Fruit fly (Drosophila melanogaster) whole organism, embryonic: ENCODE measurements around the gene Obp19a.

Experiments
- Abd-B ChIP-seq: fragments of 200-800 bp; sonication (Bioruptor generic); optimal IDR thresholded peaks from 2 replicates; lab custom pipeline; 2018; ENCODE audit warnings: missing biosample characterization, mild to moderate bottlenecking, missing genetic modification characterization, moderate library complexity
- Atf3 ChIP-seq: fragments of 200-800 bp; sonication (Bioruptor generic); optimal IDR thresholded peaks from 3 replicates; lab custom pipeline; 2016; ENCODE audit warnings: missing biosample characterization, missing genetic modification characterization
- Bdp1 ChIP-seq: fragments of 200-800 bp; sonication (Bioruptor generic); optimal IDR thresholded peaks from 3 replicates; lab custom pipeline; 2016; ENCODE audit warnings: missing biosample characterization, missing genetic modification characterization
- Blimp-1 ChIP-seq: fragments of 200-800 bp; sonication (Bioruptor generic); optimal IDR thresholded peaks from 3 replicates; lab custom pipeline; 2018; ENCODE audit warnings: missing biosample characterization, missing genetic modification characterization, mild to moderate bottlenecking, moderate library complexity, missing genetic modification reagents
- CG12219 ChIP-seq: fragments of 200-800 bp; sonication (Bioruptor generic); optimal IDR thresholded peaks from 3 replicates; lab custom pipeline; 2018; ENCODE audit warnings: missing biosample characterization, mild to moderate bottlenecking, missing genetic modification characterization
- CG14441 ChIP-seq: fragments of 200-800 bp; sonication (Bioruptor generic); IDR thresholded peaks from 2 replicates; pipeline ENCODE4 v1.3.6; 2022; ENCODE audit warnings: missing biosample characterization, missing genetic modification characterization
- CG15073 ChIP-seq: fragments of 200-800 bp; sonication (Bioruptor generic); optimal IDR thresholded peaks from 2 replicates; lab custom pipeline; 2016; ENCODE audit warnings: missing biosample characterization, missing genetic modification characterization
- CG1647 ChIP-seq: fragments of 200-800 bp; sonication (Bioruptor generic); optimal IDR thresholded peaks from 3 replicates; lab custom pipeline; 2016; ENCODE audit warnings: missing biosample characterization, missing genetic modification characterization
- CG2875 ChIP-seq: fragments of 200-800 bp; sonication (Bioruptor generic); optimal IDR thresholded peaks from 2 replicates; lab custom pipeline; 2017; ENCODE audit warnings: missing biosample characterization, mild to moderate bottlenecking, missing genetic modification characterization, missing genetic modification reagents
- CG31441 ChIP-seq: fragments of 200-800 bp; sonication (Bioruptor generic); IDR thresholded peaks from 2 replicates; pipeline ENCODE4 v1.3.6; 2022; ENCODE audit warnings: missing biosample characterization, missing genetic modification characterization
- CG3281 ChIP-seq: fragments of 200-800 bp; sonication (Bioruptor generic); optimal IDR thresholded peaks from 3 replicates; lab custom pipeline; 2017; ENCODE audit warnings: missing biosample characterization, mild to moderate bottlenecking, missing genetic modification characterization
- CG33557 ChIP-seq: fragments of 200-800 bp; sonication (Bioruptor generic); optimal IDR thresholded peaks from 2 replicates; lab custom pipeline; 2019; ENCODE audit warnings: missing biosample characterization, mild to moderate bottlenecking, missing genetic modification characterization, moderate library complexity
- CG3995 ChIP-seq: fragments of 200-800 bp; sonication (Bioruptor generic); optimal IDR thresholded peaks from 3 replicates; lab custom pipeline; 2016; ENCODE audit warnings: missing biosample characterization, missing genetic modification characterization
- CG4360 ChIP-seq: fragments of 200-800 bp; sonication (Bioruptor generic); IDR thresholded peaks from 2 replicates; pipeline ENCODE4 v1.3.6; 2022; ENCODE audit warnings: missing biosample characterization, missing genetic modification characterization
- CG6272 ChIP-seq: fragments of 200-800 bp; sonication (Bioruptor generic); IDR thresholded peaks from 2 replicates; pipeline ENCODE4 v1.3.6; 2022; ENCODE audit warnings: missing biosample characterization, missing genetic modification characterization
- CG6854 ChIP-seq: fragments of 200-800 bp; sonication (Bioruptor generic); optimal IDR thresholded peaks from 3 replicates; lab custom pipeline; 2017; ENCODE audit warnings: missing biosample characterization, mild to moderate bottlenecking, missing genetic modification characterization
- CG7786 ChIP-seq: fragments of 200-800 bp; sonication (Bioruptor generic); optimal IDR thresholded peaks from 2 replicates; lab custom pipeline; 2016; ENCODE audit warnings: missing biosample characterization, missing genetic modification characterization
- CG7928 ChIP-seq: fragments of 200-800 bp; sonication (Bioruptor generic); optimal IDR thresholded peaks from 2 replicates; lab custom pipeline; 2017; ENCODE audit warnings: missing biosample characterization, mild to moderate bottlenecking, missing genetic modification characterization
- CG8089 ChIP-seq: fragments of 200-800 bp; sonication (Bioruptor generic); optimal IDR thresholded peaks from 3 replicates; lab custom pipeline; 2016; ENCODE audit warnings: missing biosample characterization, missing genetic modification characterization
- CG8388 ChIP-seq: fragments of 200-800 bp; sonication (Bioruptor generic); optimal IDR thresholded peaks from 2 replicates; lab custom pipeline; 2019; ENCODE audit warnings: missing biosample characterization, mild to moderate bottlenecking, missing genetic modification characterization, moderate library complexity
- CG8478 ChIP-seq: fragments of >200 bp; optimal IDR thresholded peaks from 2 replicates; lab custom pipeline; 2018
- CHES-1-like ChIP-seq: fragments of 200-800 bp; sonication (Bioruptor generic); optimal IDR thresholded peaks from 2 replicates; lab custom pipeline; 2016; ENCODE audit warnings: missing biosample characterization, missing genetic modification characterization
- Camta ChIP-seq: fragments of 200-800 bp; sonication (Bioruptor generic); optimal IDR thresholded peaks from 2 replicates; lab custom pipeline; 2016; ENCODE audit warnings: missing biosample characterization, missing genetic modification characterization
- Chrac-16 ChIP-seq: fragments of 200-800 bp; sonication (Bioruptor generic); optimal IDR thresholded peaks from 3 replicates; lab custom pipeline; 2016; ENCODE audit warnings: missing biosample characterization, missing genetic modification characterization
- CrebB ChIP-seq: fragments of 200-800 bp; sonication (Bioruptor generic); optimal IDR thresholded peaks from 3 replicates; lab custom pipeline; 2018; ENCODE audit warnings: missing biosample characterization, mild to moderate bottlenecking, missing genetic modification characterization
- Deaf1 ChIP-seq: fragments of 200-800 bp; optimal IDR thresholded peaks from 3 replicates; lab custom pipeline; 2019; ENCODE audit warnings: missing biosample characterization, mild to moderate bottlenecking, missing genetic modification characterization, moderate library complexity
- Side ChIP-seq: fragments of 200-800 bp; sonication (Bioruptor generic); optimal IDR thresholded peaks from 2 replicates; lab custom pipeline; 2016; ENCODE audit warnings: missing biosample characterization, missing genetic modification characterization
- YL-1 ChIP-seq: fragments of 200-800 bp; sonication (Bioruptor generic); optimal IDR thresholded peaks from 3 replicates; lab custom pipeline; 2017; ENCODE audit warnings: missing biosample characterization, mild to moderate bottlenecking, missing genetic modification characterization
- abd-A ChIP-seq: fragments of 200-800 bp; sonication (Bioruptor generic); optimal IDR thresholded peaks from 3 replicates; lab custom pipeline; 2019; ENCODE audit warnings: missing biosample characterization, mild to moderate bottlenecking, missing genetic modification characterization, moderate library complexity
- ac ChIP-seq: fragments of 200-800 bp; sonication (Bioruptor generic); optimal IDR thresholded peaks from 3 replicates; lab custom pipeline; 2017; ENCODE audit warnings: missing biosample characterization, mild to moderate bottlenecking, missing genetic modification characterization
- ara ChIP-seq: fragments of 200-800 bp; sonication (Bioruptor generic); IDR thresholded peaks from 2 replicates; pipeline ENCODE4 v1.3.6; 2022; ENCODE audit warnings: missing biosample characterization, missing genetic modification characterization
- danr ChIP-seq: fragments of 200-800 bp; sonication (Bioruptor generic); IDR thresholded peaks from 2 replicates; pipeline ENCODE4 v1.3.6; 2022; ENCODE audit warnings: missing biosample characterization, missing genetic modification characterization
- ftz-f1 ChIP-seq: fragments of 200-800 bp; sonication (Bioruptor generic); optimal IDR thresholded peaks from 2 replicates; lab custom pipeline; 2016; ENCODE audit warnings: missing biosample characterization, missing genetic modification characterization
- fu2 ChIP-seq: fragments of 200-800 bp; sonication (Bioruptor generic); optimal IDR thresholded peaks from 2 replicates; lab custom pipeline; 2016; ENCODE audit warnings: missing biosample characterization, missing genetic modification characterization
- gcm ChIP-seq: fragments of 200-800 bp; sonication (Bioruptor generic); optimal IDR thresholded peaks from 2 replicates; lab custom pipeline; 2019; ENCODE audit warnings: missing biosample characterization, mild to moderate bottlenecking, missing genetic modification characterization, moderate library complexity
- gcm2 ChIP-seq: fragments of 200-800 bp; sonication (Bioruptor generic); optimal IDR thresholded peaks from 2 replicates; lab custom pipeline; 2016; ENCODE audit warnings: missing biosample characterization, missing genetic modification characterization
- gem ChIP-seq: fragments of 200-800 bp; sonication (Bioruptor generic); optimal IDR thresholded peaks from 2 replicates; lab custom pipeline; 2019; ENCODE audit warnings: missing biosample characterization, mild to moderate bottlenecking, missing genetic modification characterization, moderate library complexity
- ham ChIP-seq: fragments of 200-800 bp; sonication (Bioruptor generic); IDR thresholded peaks from 2 replicates; pipeline ENCODE4 v1.3.6; 2022; ENCODE audit warnings: missing biosample characterization, missing genetic modification characterization
- insv ChIP-seq, 2 experiments: fragments of 200-800 bp; sonication (Bioruptor generic); optimal IDR thresholded peaks; 3 replicates each; lab custom pipeline; 2016 to 2018; ENCODE audit warnings: missing biosample characterization in 2 of 2, missing genetic modification characterization in 2 of 2
- nerfin-2 ChIP-seq: fragments of 200-800 bp; sonication (Bioruptor generic); IDR thresholded peaks from 2 replicates; pipeline ENCODE4 v1.3.6; 2022; ENCODE audit warnings: missing biosample characterization, missing genetic modification characterization; ENCODE audit not compliant: partially characterized antibody
- p53 ChIP-seq: fragments of 200-800 bp; sonication (Bioruptor generic); optimal IDR thresholded peaks from 2 replicates; lab custom pipeline; 2016; ENCODE audit warnings: missing biosample characterization, missing genetic modification characterization
- prd ChIP-seq, 3 experiments: fragments of >200 bp in 2 of 3; fragments of 200-800 bp in 1 of 3; sonication (Bioruptor generic) in 1 of 3; optimal IDR thresholded peaks in 2 of 3; IDR thresholded peaks in 1 of 3; 2 replicates in 2 of 3; 3 replicates in 1 of 3; pipeline versions ENCODE4 v1.3.6 to Lab custom; 2017 to 2022; ENCODE audit warnings: missing biosample characterization in 1 of 3, missing genetic modification characterization in 1 of 3
- pros ChIP-seq: fragments of 200-800 bp; sonication (Bioruptor generic); optimal IDR thresholded peaks from 3 replicates; lab custom pipeline; 2019; ENCODE audit warnings: missing biosample characterization, mild to moderate bottlenecking, missing genetic modification characterization, moderate library complexity
- rib ChIP-seq: fragments of 200-800 bp; sonication (Bioruptor generic); IDR thresholded peaks from 2 replicates; pipeline ENCODE4 v1.3.6; 2022; ENCODE audit warnings: missing biosample characterization, missing genetic modification characterization
- salm ChIP-seq: fragments of 200-800 bp; sonication (Bioruptor generic); optimal IDR thresholded peaks from 2 replicates; lab custom pipeline; 2018; ENCODE audit warnings: missing biosample characterization, mild to moderate bottlenecking, missing genetic modification characterization
- slp2 ChIP-seq: fragments of 200-800 bp; sonication (Bioruptor generic); optimal IDR thresholded peaks from 2 replicates; lab custom pipeline; 2016; ENCODE audit warnings: missing biosample characterization, missing genetic modification characterization
- so ChIP-seq: fragments of 200-800 bp; sonication (Bioruptor generic); IDR thresholded peaks from 3 replicates; pipeline ENCODE4 v1.3.6; 2022; ENCODE audit warnings: missing biosample characterization, missing genetic modification characterization
- stwl ChIP-seq: fragments of 200-800 bp; sonication (Bioruptor generic); optimal IDR thresholded peaks from 3 replicates; lab custom pipeline; 2018; ENCODE audit warnings: missing biosample characterization, mild to moderate bottlenecking, missing genetic modification characterization, moderate library complexity
- tio ChIP-seq: fragments of 200-800 bp; sonication (Bioruptor generic); optimal IDR thresholded peaks from 2 replicates; lab custom pipeline; 2017; ENCODE audit warnings: missing biosample characterization, missing genetic modification characterization, inconsistent platforms
- vvl ChIP-seq: fragments of 200-800 bp; sonication (Bioruptor generic); IDR thresholded peaks from 2 replicates; pipeline ENCODE4 v1.3.6; 2022; ENCODE audit warnings: missing biosample characterization, missing genetic modification characterization

The Obp19a gene

dm6 chrX:20394066-20394913 is 21.3 kb upstream of the Obp19a start, which contains the start of gene HERC2 (continued):
- no peak for TF ChIP-seq ham (GFP tag; lab: Robert Waterston, UW)
- TF ChIP-seq gcm (GFP tag; lab: Kevin White, UChicago), result no peak
- TF ChIP-seq danr (GFP tag; lab: Robert Waterston, UW), result no peak
- no peak for TF ChIP-seq rib (GFP tag; lab: Robert Waterston, UW)
- TF ChIP-seq CG1647 (GFP tag; lab: Kevin White, UChicago), result no peak
- TF ChIP-seq nerfin-2, result peak; percentile 92
- TF ChIP-seq CG6272 (GFP tag; lab: Robert Waterston, UW), result peak; percentile 67
- TF ChIP-seq CG3281 (GFP tag; lab: Kevin White, UChicago), result no peak
- TF ChIP-seq Deaf1 (tag; lab: Kevin White, UChicago), result no peak
- no peak for TF ChIP-seq CG6854
- no peak for TF ChIP-seq CG15073 (GFP tag; lab: Kevin White, UChicago)
- no peak for TF ChIP-seq pros (GFP tag; lab: Kevin White, UChicago)
- peak; percentile 43 for TF ChIP-seq slp2 (GFP tag; lab: Kevin White, UChicago)
- no peak for TF ChIP-seq CG33557 (GFP tag; lab: Kevin White, UChicago)
- TF ChIP-seq gem (tag; lab: Kevin White, UChicago), result no peak
- TF ChIP-seq ftz-f1 (GFP tag; lab: Kevin White, UChicago), result no peak
- TF ChIP-seq stwl (tag; lab: Kevin White, UChicago), result peak; percentile 48
- TF ChIP-seq CG3995 (GFP tag; lab: Kevin White, UChicago), result peak; percentile 97
- TF ChIP-seq Bdp1 (GFP tag; lab: Kevin White, UChicago), result peak; percentile 3
- no peak for TF ChIP-seq gcm2 (GFP tag; lab: Kevin White, UChicago)
- peak; percentile 66 for TF ChIP-seq vvl (GFP tag; lab: Robert Waterston, UW)
- TF ChIP-seq so (GFP tag; lab: Robert Waterston, UW), result no peak
- peak; percentile 31 for TF ChIP-seq CHES-1-like (GFP tag; lab: Kevin White, UChicago)
- peak; percentile 44 for TF ChIP-seq Side (GFP tag; lab: Kevin White, UChicago)
- no peak for TF ChIP-seq CG12219 (GFP tag; lab: Kevin White, UChicago)
- TF ChIP-seq abd-A (tag; lab: Kevin White, UChicago), result no peak
- no peak for TF ChIP-seq Blimp-1
- TF ChIP-seq CG4360 (GFP tag; lab: Robert Waterston, UW), result no peak
- TF ChIP-seq CrebB (tag; lab: Kevin White, UChicago), result no peak
- no peak for TF ChIP-seq CG31441 (GFP tag; lab: Robert Waterston, UW)
- TF ChIP-seq tio, result no peak
- no peak for TF ChIP-seq prd (optimal IDR thresholded peaks at IDR 0.05; lab: Kevin White, UChicago)
- TF ChIP-seq prd (GFP tag; IDR thresholded peaks at IDR 0.05; lab: Robert Waterston, UW), result peak; percentile 77
- TF ChIP-seq Abd-B (GFP tag; lab: Kevin White, UChicago), result peak; percentile 8
- TF ChIP-seq Camta (GFP tag; lab: Kevin White, UChicago), result no peak
- peak; percentile 21 for TF ChIP-seq CG8089 (GFP tag; lab: Kevin White, UChicago)
- no peak for TF ChIP-seq ac
- peak; percentile 41 for TF ChIP-seq Atf3
- peak; percentile 15 for TF ChIP-seq YL-1 (GFP tag; lab: Kevin White, UChicago)
- TF ChIP-seq ara, result no peak; the same call in 1 of the 2 replicates
- TF ChIP-seq salm (tag; lab: Kevin White, UChicago), result no peak
- TF ChIP-seq Chrac-16 (GFP tag; lab: Kevin White, UChicago), result peak; percentile 51
- TF ChIP-seq insv (GFP tag; optimal IDR thresholded peaks at IDR 0.05; lab: Kevin White, UChicago), result no peak
- TF ChIP-seq CG7786, result peak; percentile 67
- TF ChIP-seq CG8478 (lab: Kevin White, UChicago), result no peak
- no peak for TF ChIP-seq CG2875 (GFP tag; lab: Kevin White, UChicago)
- TF ChIP-seq CG8388 (GFP tag; lab: Kevin White, UChicago), result peak; percentile 29
- peak; percentile 58 for TF ChIP-seq CG14441 (GFP tag; lab: Robert Waterston, UW)
- TF ChIP-seq fu2, result peak; percentile 56
- no peak for TF ChIP-seq CG7928 (GFP tag; lab: Kevin White, UChicago)
- peak; percentile 25 for TF ChIP-seq p53
